Worm (Caenorhabditis elegans): ENCODE results near the gene R05H10.7.

The R05H10.7 gene

DNA sequence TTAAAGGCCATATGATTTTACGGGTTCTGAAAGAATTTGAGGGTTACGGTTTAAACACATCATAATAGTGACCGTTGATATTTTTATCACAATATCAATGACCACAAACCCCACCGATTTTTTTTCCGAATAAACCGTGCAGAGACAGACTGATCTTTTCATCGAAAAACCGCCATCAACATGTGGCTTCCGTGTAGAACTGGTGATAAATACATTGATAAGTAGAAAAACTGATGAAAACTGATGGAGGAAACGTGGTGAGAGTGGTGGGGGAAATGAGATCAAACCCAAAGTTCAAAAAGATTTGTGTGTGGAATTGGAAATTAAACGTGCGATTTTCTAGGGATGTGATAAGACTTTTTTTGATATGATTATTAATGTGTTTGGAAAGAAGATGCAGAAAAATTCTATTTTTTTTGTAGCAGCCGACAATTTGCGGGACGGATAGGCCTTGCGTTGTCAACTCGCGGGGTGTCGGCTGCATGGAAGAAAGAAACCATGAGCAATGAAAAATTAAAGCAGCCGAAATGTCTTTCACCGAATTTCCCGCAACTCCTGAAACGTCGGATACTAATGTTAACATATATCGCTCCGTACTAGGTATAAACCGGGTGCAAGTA is 16.6 kb upstream of the R05H10.7 start:
- TF ChIP-seq elt-3 (tag; optimal IDR thresholded peaks at IDR 0.05) (peak in 1 of 3 experiments; percentile 29), daf-12 (tag; optimal IDR thresholded peaks at IDR 0.05) (no peak), tbx-2 (tag; optimal IDR thresholded peaks at IDR 0.05) (no peak), zag-1 (tag; optimal IDR thresholded peaks at IDR 0.05) (no peak), nhr-12 (tag; optimal IDR thresholded peaks at IDR 0.05) (no peak), egl-5 (tag; optimal IDR thresholded peaks at IDR 0.05) (no peak), nhr-23 (tag; optimal IDR thresholded peaks at IDR 0.05) (peak; percentile 67), lin-15B (tag; optimal IDR thresholded peaks at IDR 0.05) (no peak), ceh-16 (tag; optimal IDR thresholded peaks at IDR 0.05) (no peak), ama-1 (optimal IDR thresholded peaks at IDR 0.05) (no peak), egl-27 (tag; optimal IDR thresholded peaks at IDR 0.05) (no peak), lsy-12 (tag; optimal IDR thresholded peaks at IDR 0.05) (no peak), R02D3.7 (tag; optimal IDR thresholded peaks at IDR 0.05) (no peak), nhr-67 (tag; optimal IDR thresholded peaks at IDR 0.05) (no peak), ztf-11 (tag; optimal IDR thresholded peaks at IDR 0.05) (no peak), ceh-28 (tag; optimal IDR thresholded peaks at IDR 0.05) (peak; percentile 7), pqm-1 (tag; optimal IDR thresholded peaks at IDR 0.05) (no peak), nhr-11 (tag; optimal IDR thresholded peaks at IDR 0.05) (no peak), nhr-43 (tag; optimal IDR thresholded peaks at IDR 0.05; ENCODE audit: poor library complexity, severe bottlenecking) (peak; percentile 57), aly-2 (tag; optimal IDR thresholded peaks at IDR 0.05) (no peak), elt-2 (tag; optimal IDR thresholded peaks at IDR 0.05) (peak; percentile 3), unc-62 (GFP tag; optimal IDR thresholded peaks at IDR 0.05) (no peak), jun-1 (tag; optimal IDR thresholded peaks at IDR 0.05) (no peak), snpc-4 (tag; optimal IDR thresholded peaks at IDR 0.05) (no peak), nhr-76 (tag; optimal IDR thresholded peaks at IDR 0.05) (peak; percentile 38)

DNA sequence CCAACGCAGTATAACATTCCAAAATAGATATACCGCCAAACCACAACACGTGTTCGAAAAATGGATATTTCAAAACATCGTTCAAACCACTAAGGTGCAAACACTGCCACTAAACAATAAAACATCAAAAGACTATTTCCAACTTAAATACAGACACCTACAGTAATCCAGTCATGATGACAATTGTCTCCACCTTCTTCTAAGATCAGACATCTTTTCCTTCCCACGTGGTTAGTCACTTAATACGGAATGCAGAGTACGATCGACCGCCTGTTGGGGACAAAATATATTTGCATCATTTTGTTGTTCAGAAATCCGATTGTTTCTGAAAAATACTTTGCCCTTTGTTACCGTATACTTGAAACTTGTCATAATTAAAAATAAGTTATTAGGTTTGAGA is 14.1 kb upstream of the R05H10.7 start:
- TF ChIP-seq unc-62 (GFP tag; optimal IDR thresholded peaks at IDR 0.05) (no peak), nhr-43 (tag; optimal IDR thresholded peaks at IDR 0.05; ENCODE audit: poor library complexity, severe bottlenecking) (peak; percentile 54)

DNA sequence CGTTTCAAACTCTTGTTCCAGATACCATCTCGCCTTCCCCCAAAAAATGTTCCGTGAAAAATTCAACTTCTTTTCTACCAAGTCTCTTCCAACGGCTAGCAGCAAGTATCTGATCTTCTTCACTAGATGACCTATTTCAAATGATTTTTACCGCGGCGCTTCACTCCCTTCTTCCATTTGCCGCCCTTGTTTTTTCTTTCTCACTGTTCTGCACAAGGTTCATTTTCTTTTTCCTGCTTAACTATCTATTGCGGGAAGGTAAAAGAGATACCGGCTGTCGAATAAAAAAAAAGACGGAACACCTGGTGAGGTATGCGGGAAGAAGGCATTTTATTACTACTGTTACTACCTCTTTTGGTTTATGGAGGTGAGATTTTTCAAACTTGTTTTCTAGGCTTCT is 12.3 kb upstream of the R05H10.7 start, which contains the start of gene cdh-7:
cdh-7 (plus strand) TSS at position 214 of the 400 bp plus-strand sequence.
- TF ChIP-seq fkh-2 (tag; optimal IDR thresholded peaks at IDR 0.05) (no peak), snpc-4 (tag; optimal IDR thresholded peaks at IDR 0.05) (no peak), skn-1 (tag; optimal IDR thresholded peaks at IDR 0.05) (no peak), nhr-23 (tag; optimal IDR thresholded peaks at IDR 0.05) (peak; percentile 18)

DNA sequence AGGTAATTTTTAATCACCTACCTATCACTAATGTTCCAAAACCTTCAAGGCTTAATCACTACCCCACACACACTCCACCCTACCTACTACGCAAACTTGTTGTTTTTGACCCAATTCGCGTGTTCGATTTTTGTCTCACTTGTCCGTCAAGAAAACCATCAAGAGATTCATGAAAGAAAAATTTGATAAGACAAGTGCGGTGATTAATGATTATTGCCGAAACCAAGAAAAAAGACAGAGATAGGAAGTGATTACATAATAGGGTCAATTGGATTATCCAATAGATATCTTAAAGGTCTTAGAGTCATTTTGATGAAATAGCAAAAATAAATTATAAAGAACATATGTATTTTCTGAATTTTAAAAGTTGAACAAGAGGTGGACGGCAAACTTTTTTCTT is 11.1 kb upstream of the R05H10.7 start:
- TF ChIP-seq lin-39 (tag; optimal IDR thresholded peaks at IDR 0.05) (no peak), aly-2 (tag; optimal IDR thresholded peaks at IDR 0.05) (no peak), elt-3 (tag; optimal IDR thresholded peaks at IDR 0.05) (peak in 2 of 3 experiments; percentile 0 to 49), ceh-9 (tag; optimal IDR thresholded peaks at IDR 0.05) (no peak), nhr-25 (tag; optimal IDR thresholded peaks at IDR 0.05) (no peak), nhr-76 (tag; optimal IDR thresholded peaks at IDR 0.05) (no peak), ama-1 (optimal IDR thresholded peaks at IDR 0.05) (no peak), elt-2 (tag; optimal IDR thresholded peaks at IDR 0.05) (no peak), mml-1 (tag; optimal IDR thresholded peaks at IDR 0.05) (no peak), nhr-28 (tag; optimal IDR thresholded peaks at IDR 0.05) (no peak), tbx-2 (tag; optimal IDR thresholded peaks at IDR 0.05) (no peak), eor-1 (tag; optimal IDR thresholded peaks at IDR 0.05) (no peak), unc-39 (tag; optimal IDR thresholded peaks at IDR 0.05) (no peak), nhr-77 (tag; optimal IDR thresholded peaks at IDR 0.05) (no peak), jun-1 (tag; optimal IDR thresholded peaks at IDR 0.05) (no peak), nhr-67 (tag; optimal IDR thresholded peaks at IDR 0.05) (no peak), nhr-23 (tag; optimal IDR thresholded peaks at IDR 0.05) (peak; percentile 92)

DNA sequence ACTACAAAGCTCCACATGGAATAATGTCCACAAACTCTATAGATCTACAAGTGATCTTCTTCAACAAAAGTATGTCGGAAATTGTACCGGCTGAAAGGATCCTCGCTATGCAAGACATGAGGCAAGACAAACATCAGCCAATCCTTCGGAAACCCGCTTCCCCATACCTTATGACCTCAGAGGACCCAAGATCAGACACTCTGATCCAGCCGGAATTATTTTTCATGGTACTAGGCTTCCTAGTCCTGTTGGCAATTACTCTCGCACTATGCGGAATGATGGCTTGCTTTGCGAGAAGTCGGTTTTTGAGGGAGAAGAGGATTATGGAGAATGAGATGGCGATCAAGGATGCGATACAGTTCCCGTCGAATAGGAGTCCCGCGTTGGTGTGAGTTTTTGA is 5.4 kb upstream of the R05H10.7 start:
- TF ChIP-seq ceh-28 (tag; optimal IDR thresholded peaks at IDR 0.05): no peak

Data from whole organism, L3 larva.